Worm (Caenorhabditis elegans): Measurements from ENCODE around the gene tig-3.

DNA sequence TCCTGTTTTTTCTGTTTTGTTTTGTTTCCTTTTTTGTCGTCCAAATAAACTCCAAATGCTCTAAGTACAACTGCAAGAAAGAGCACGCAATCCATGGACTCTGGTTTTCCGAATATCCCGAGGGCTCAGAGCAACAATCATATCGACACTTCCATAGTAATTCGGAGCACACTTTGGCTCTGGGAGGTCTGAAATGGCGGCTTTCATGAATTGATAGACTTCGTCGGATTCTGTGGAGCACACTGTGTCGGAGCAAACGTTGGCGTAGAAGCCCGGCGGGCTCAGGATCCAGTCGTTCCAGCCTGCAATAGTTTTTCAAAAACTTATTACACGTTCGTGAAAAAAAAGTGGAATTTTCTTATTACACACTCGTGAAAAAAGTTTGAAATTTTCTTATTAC is 6.7 kb downstream of the tig-3 start:
- TF ChIP-seq fkh-6 (tag; optimal IDR thresholded peaks at IDR 0.05) (no peak), rnt-1 (tag; optimal IDR thresholded peaks at IDR 0.05) (no peak), nfya-1 (tag; optimal IDR thresholded peaks at IDR 0.05) (no peak), pha-4 (tag; optimal IDR thresholded peaks at IDR 0.05) (no peak), eyg-1 (tag; optimal IDR thresholded peaks at IDR 0.05) (no peak), dve-1 (tag; optimal IDR thresholded peaks at IDR 0.05) (no peak), ets-4 (tag; optimal IDR thresholded peaks at IDR 0.05) (no peak), nhr-11 (tag; optimal IDR thresholded peaks at IDR 0.05) (no peak)

Measured in whole organism, late embryonic.